Fruit fly (Drosophila melanogaster): ENCODE data around the gene ChT.

- TF ChIP-seq insv (optimal IDR thresholded peaks at IDR 0.05) (no peak), h (optimal IDR thresholded peaks at IDR 0.05) (no peak), Sin3A (optimal IDR thresholded peaks at IDR 0.05) (no peak)
These were observed 18.6 kb downstream of the ChT start for dm6 chr3R:18698855-18699569.
